Fruit fly (Drosophila melanogaster): Measurements from ENCODE around the gene CG46339.

Gene CG46339

dm6 chr3R:26968823-26969638 is 53.5 kb downstream of the CG46339 start (continued):
- TF ChIP-seq mld (GFP tag; IDR thresholded peaks at IDR 0.05; ENCODE audit: partially characterized antibody): no peak
- no peak for TF ChIP-seq Doc3 (GFP tag; IDR thresholded peaks at IDR 0.05; ENCODE audit: partially characterized antibody)
- 0 out of 2 replicates have a peak, but pooled peaks have one; percentile 18 for TF ChIP-seq Ptx1 (GFP tag; IDR thresholded peaks at IDR 0.05)
- peak in 1 of 2 experiments; percentile 61 for TF ChIP-seq Hr51 (GFP tag; optimal IDR thresholded peaks at IDR 0.05)
- TF ChIP-seq E2f1 (GFP tag; IDR thresholded peaks at IDR 0.05): 0 out of 2 replicates have a peak, but pooled peaks have one; percentile 31
- TF ChIP-seq dati (GFP tag; IDR thresholded peaks at IDR 0.05): no peak
- no peak for TF ChIP-seq nerfin-1 (tag; optimal IDR thresholded peaks at IDR 0.05)
- TF ChIP-seq Mrtf (GFP tag; IDR thresholded peaks at IDR 0.05): no peak
- TF ChIP-seq CG7987 (GFP tag; optimal IDR thresholded peaks at IDR 0.05): no peak
- no peak; the same call in 2 of the 3 replicates for TF ChIP-seq CG34422 (GFP tag; IDR thresholded peaks at IDR 0.05)
- TF ChIP-seq hth (optimal IDR thresholded peaks at IDR 0.05): no peak
- no peak for TF ChIP-seq CG1602 (GFP tag; optimal IDR thresholded peaks at IDR 0.05)
- no peak for TF ChIP-seq Hand (GFP tag; optimal IDR thresholded peaks at IDR 0.05)
- TF ChIP-seq CG2129 (GFP tag; IDR thresholded peaks at IDR 0.05; ENCODE audit: partially characterized antibody): no peak
- TF ChIP-seq jumu (GFP tag; optimal IDR thresholded peaks at IDR 0.05): no peak
- TF ChIP-seq CG4820 (GFP tag; optimal IDR thresholded peaks at IDR 0.05): no peak
- TF ChIP-seq odd (GFP tag; optimal IDR thresholded peaks at IDR 0.05): no peak
- TF ChIP-seq rib (GFP tag; IDR thresholded peaks at IDR 0.05): no peak
- no peak for TF ChIP-seq pzg (GFP tag; optimal IDR thresholded peaks at IDR 0.05)
- TF ChIP-seq Nf-YC (tag; optimal IDR thresholded peaks at IDR 0.05): peak; percentile 17
- TF ChIP-seq Xrp1 (GFP tag; IDR thresholded peaks at IDR 0.05): peak; percentile 43; the same call in 1 of the 2 replicates
- TF ChIP-seq ATbp (GFP tag; optimal IDR thresholded peaks at IDR 0.05): peak; percentile 3
- TF ChIP-seq vvl (GFP tag; IDR thresholded peaks at IDR 0.05): no peak
- TF ChIP-seq Neu2 (GFP tag; optimal IDR thresholded peaks at IDR 0.05; ENCODE audit: borderline replicate concordance): no peak
- no peak for TF ChIP-seq CG6791 (GFP tag; IDR thresholded peaks at IDR 0.05; ENCODE audit: partially characterized antibody)
- 0 out of 2 replicates have a peak, but pooled peaks have one; percentile 26 for TF ChIP-seq CG17328 (GFP tag; IDR thresholded peaks at IDR 0.05)
- TF ChIP-seq CG7556 (GFP tag; optimal IDR thresholded peaks at IDR 0.05): no peak
- no peak for TF ChIP-seq TFAM (GFP tag; optimal IDR thresholded peaks at IDR 0.05)
- no peak for TF ChIP-seq CG8478 (optimal IDR thresholded peaks at IDR 0.05)
- TF ChIP-seq NK7.1 (GFP tag; optimal IDR thresholded peaks at IDR 0.05): no peak
- TF ChIP-seq grn (GFP tag; optimal IDR thresholded peaks at IDR 0.05): peak; percentile 53
- peak; percentile 13 for TF ChIP-seq CG10979 (tag; optimal IDR thresholded peaks at IDR 0.05)
- no peak for TF ChIP-seq CG11093 (GFP tag; IDR thresholded peaks at IDR 0.05)
- no peak for TF ChIP-seq CG8944 (GFP tag; optimal IDR thresholded peaks at IDR 0.05)
- TF ChIP-seq Atf6 (GFP tag; IDR thresholded peaks at IDR 0.05): 0 out of 2 replicates have a peak, but pooled peaks have one; percentile 32
- no peak for TF ChIP-seq Asciz (GFP tag; optimal IDR thresholded peaks at IDR 0.05)
- no peak for TF ChIP-seq lov (optimal IDR thresholded peaks at IDR 0.05)
- TF ChIP-seq lov (GFP tag; IDR thresholded peaks at IDR 0.05): no peak
- TF ChIP-seq NfI (GFP tag; optimal IDR thresholded peaks at IDR 0.05): no peak
- no peak for TF ChIP-seq Hmx (GFP tag; optimal IDR thresholded peaks at IDR 0.05)
- TF ChIP-seq aop (GFP tag; IDR thresholded peaks at IDR 0.05): no peak
- no peak for TF ChIP-seq pb (GFP tag; optimal IDR thresholded peaks at IDR 0.05)
- no peak for TF ChIP-seq Gug (GFP tag; IDR thresholded peaks at IDR 0.05)
- TF ChIP-seq Side (GFP tag; optimal IDR thresholded peaks at IDR 0.05): no peak
- TF ChIP-seq CrebB (tag; optimal IDR thresholded peaks at IDR 0.05): no peak
- TF ChIP-seq Kr (GFP tag; optimal IDR thresholded peaks at IDR 0.05): no peak
- TF ChIP-seq run (tag; optimal IDR thresholded peaks at IDR 0.05): no peak
- no peak for TF ChIP-seq cg (GFP tag; optimal IDR thresholded peaks at IDR 0.05)
- TF ChIP-seq Med (GFP tag): no peak
- no peak for TF ChIP-seq sens-2 (GFP tag; IDR thresholded peaks at IDR 0.05)
